Fruit fly (Drosophila melanogaster) whole organism, larva: ENCODE measurements around the gene Sry-beta.

Experiments
- noc ChIP-seq: fragments of 200-800 bp; sonication (Bioruptor generic); optimal IDR thresholded peaks from 3 replicates; lab custom pipeline; 2019; ENCODE audit warnings: missing biosample characterization, mild to moderate bottlenecking, missing genetic modification characterization, moderate library complexity

Gene Sry-beta

DNA sequence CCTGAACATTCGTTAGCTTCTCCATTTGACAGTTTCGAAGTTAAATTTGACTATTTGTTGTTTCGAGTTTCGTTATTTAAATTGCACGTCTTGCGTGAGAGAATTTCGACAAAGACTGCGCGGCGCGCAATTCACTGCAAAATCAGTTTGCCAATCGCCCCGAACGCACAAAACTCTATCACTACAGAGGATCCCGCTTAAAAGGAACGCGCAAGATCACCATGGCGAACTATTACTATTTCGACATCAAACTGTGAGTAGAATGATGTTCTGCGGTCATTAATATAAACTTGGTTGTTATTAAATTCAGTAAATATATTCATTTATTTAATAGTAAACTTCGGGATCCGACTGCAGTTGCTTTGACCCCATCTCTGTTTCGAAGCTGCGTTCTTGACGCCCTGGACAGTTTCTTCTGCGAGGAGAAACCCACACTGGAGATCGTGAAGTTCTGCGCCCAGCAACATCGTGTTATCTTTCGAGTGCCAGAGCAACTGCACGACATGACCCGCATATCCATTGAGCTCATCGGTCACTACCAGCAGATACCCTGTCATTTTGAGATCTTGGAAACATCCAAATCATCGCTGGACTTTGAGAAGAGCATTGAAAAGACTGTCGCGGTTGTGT lies 16.5 kb downstream of the Sry-beta start, which contains the start of the genes Rpp14b and spn-A:
Gene Rpp14b, plus strand, starts transcription at position 43 of the 630 bp plus-strand sequence.
Gene spn-A, minus strand, starts transcription at position 123 of the 630 bp plus-strand sequence.
- no peak for TF ChIP-seq noc

DNA sequence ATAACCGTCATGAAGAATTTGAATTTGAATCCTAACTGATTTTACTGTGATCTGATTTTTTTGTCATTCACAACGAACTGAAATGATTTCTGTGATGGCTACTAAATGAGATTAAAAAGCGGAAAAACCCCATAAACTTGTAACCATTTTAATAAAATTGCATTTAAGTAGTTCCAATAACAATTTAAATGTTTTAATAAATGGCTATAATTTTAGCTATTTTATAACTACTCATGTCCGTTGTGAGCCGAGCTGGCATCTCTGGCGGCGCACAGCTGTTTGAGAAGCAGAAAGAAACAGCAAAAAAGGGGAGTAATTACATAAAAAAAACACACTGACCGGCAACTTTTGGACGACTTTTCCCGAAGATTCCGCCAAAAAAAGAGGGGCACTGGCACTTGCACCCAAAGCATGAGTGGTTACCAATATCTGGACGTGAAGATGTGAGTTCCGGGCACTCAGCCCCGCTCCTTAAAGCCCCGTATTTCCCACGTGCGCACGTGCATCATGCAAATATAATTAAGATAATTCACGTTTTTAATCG lies 17.1 kb downstream of the Sry-beta start, which contains the start of the genes CG7950 and Rpp14a:
Gene CG7950, plus strand, starts transcription at position 268 of the 544 bp plus-strand sequence.
Gene Rpp14a, plus strand, starts transcription at position 268 of the 544 bp plus-strand sequence.
- peak; percentile 69 for TF ChIP-seq noc

DNA sequence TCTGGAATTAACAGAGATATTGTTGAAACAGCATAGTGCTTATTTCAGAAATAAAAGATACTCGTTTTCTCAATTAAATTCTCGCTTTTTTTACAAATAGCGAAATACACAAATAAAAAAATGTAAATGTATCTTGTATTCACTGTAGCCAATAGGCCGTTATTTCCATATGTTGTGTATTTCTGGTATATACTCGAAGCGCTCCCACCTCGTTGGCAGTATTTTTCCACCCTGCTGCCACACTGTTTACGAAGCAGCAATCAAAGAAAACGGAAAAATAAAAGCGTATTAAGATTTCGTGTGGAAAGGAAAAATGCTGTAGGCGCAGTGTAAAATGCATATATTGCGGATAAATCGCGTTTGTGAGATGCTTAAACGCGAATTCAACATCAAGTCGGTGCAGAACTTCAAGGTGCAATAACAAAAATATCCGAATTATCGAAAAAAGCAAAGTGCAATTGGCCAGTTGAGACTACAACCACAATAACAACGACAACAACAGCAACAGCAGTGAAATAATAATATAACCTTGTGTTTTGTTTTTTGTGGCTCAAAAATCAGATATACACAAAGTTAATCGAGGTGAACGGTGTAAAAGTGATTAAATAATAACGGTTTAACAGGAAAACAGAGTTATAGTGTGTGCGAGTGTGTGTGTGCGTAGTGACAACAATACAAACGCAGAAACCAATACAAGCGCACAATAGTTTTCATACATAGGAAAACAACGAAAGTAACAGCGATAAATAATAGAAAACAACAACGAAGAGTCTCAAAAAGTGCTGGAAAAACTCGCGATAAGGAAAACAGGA lies 18.7 kb downstream of the Sry-beta start, which contains the start of gene sima:
Gene sima, plus strand, starts transcription at position 255 of the 812 bp plus-strand sequence.
- no peak for TF ChIP-seq noc

DNA sequence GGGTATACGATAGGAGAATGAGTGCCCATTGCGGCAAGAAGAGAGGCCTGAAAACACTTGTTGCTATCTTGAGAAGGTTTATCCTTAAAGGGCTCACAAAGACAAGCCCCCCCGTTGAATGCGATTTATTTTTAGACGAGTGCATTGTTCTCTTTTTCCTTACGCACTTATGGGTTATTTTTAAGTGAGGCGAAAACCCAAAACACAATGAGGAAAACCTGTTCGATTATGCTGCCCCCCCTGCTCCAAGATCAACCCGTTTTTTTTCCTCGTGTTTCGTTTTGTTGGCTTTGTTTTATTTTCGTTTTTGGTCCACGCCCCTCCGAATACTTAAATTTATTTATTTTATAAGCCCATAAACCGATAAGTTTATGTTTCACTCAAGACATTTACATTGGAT lies 20.4 kb downstream of the Sry-beta start:
- TF ChIP-seq noc = no peak

DNA sequence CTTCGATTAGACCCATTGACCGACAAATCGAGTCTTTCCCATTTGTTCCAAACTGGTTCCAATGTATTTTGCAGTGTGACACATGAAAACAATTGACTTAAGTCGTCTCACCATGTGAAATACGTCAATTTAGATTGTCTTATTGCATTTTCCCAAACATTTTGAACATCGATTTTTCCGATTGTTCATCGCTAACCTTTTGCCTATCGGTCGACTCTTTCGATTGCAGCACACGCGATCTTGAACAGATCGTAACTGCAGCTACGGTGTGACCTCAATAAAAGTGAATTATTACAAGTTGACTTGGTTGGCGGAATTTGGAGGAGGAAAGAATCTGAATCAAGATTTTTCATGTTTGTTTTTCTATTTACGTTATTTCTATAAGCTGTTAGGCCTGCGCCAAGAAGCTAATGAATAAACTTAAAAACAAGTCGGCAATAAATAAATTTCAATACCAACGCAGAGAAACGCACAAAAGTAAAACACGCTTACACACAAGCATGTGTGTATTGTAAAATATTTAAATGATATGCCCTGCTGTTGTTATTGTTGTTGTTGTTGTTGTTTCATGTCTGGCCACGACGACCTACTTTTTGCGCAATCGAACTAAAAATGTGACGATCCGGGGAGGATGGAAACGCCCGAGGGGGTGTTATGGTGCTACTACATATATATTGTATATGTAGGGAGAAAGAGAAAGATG lies 21.1 kb downstream of the Sry-beta start:
- TF ChIP-seq noc = no peak

DNA sequence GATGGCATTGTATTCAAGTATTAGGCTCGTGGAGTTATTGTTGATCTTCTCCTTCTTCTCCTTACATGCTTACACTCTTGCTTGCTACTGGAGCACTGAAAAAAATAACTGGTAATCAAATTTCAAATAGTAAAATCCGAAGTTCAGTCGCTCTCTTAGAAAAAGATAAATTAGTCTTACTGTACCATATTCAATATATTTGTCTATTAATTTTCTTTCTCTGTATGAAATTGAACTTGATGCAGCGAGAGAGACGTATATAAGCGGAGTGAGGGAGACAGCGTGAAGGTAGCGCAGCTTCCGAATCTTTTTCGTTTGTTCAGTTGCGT lies 21.6 kb downstream of the Sry-beta start:
- TF ChIP-seq noc = peak; percentile 56

DNA sequence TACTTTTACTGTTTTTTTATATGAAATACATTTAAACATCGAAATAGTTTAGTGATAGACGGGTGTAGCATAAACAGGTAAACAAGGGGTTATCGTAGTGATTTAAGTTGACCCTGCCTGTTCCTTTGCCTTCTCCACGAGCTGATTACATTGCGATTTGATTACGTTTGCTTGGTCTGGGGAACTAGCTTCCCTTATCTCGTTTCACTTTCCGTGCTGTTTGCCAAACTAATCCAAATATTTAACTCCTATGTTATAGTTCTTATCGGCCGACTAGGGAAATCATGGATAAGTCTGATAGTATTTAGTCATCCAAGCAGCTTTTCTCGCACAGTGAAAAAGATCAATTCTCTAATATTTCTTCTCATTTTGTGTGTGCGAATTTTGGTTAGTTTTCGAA lies 22.5 kb downstream of the Sry-beta start:
- TF ChIP-seq noc = no peak

DNA sequence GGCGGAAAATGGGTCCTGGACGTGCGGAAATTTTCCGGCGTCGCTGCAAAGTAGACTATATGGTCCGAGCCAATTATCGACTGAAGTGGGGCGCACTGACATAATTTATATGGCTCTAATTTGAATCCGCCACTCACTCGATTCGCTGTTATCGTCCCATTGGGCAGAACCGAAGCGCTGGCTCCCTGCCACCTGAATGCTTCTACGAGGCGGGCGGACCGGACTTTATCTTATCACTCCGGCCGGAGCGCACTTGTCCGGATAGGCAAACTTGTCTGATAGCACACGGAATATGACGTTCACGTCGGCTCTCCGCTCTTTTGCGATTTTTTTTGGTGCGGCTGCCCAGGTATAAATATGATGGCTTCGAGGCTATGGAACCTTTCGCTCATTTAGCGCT lies 23.0 kb downstream of the Sry-beta start:
- peak; percentile 65 for TF ChIP-seq noc

DNA sequence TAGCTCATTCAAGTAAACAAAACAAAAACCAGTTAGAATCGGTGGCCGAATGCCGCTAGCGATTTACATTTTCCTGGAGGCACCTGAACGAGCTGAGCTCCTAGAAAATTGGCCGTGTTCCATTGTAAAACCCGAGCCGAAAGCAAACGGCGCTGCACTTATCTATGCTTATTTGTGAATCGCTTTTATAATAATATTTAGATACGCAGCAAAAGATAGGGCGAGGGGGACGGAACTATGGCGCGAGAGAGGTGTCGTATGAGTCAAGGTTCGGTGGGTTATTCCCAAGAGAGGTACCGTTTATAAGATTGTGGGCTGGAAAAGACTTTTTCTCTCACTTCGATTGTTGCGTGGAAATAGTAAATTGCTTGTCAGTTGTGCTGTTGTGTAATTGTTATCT lies 24.2 kb downstream of the Sry-beta start:
- TF ChIP-seq noc = no peak

DNA sequence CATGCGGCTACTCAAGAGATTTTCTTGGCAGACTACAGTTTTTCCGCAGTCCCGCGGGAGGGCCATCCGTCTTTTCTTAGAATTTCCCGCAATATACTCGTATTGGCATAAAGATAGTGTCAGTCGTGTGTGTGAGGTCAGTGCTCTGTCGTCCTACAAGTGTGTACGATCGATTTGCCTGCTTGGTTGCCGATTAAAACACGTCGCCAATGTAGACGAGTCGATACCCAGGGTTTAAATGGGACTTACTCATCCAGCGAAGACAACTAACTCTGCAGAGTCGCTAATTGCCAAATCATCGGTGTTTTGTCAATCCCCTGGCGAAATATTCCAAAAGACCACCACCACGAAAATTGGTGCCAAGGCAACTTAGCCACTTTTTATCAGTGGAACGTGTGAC lies 26.5 kb downstream of the Sry-beta start:
- no peak for TF ChIP-seq noc

DNA sequence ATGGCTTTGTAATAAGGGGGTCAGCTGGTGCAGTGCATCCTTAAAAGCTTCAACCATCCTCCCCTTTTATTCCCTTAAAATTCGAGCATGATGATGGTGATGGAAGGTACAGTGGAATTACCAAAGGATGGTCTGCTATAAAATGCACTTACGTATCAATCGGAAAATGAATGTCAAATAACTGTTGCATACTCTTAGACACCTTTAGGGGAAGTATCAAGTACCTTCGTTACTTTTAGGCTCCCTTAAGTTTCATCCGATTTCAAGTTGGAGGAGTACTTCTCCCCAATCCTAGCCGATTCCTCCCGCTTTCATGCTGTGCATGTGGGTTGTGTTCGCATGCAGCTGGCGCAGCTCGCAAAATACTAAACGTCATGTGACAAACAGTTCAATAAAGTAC lies 30.7 kb downstream of the Sry-beta start:
- no peak for TF ChIP-seq noc

DNA sequence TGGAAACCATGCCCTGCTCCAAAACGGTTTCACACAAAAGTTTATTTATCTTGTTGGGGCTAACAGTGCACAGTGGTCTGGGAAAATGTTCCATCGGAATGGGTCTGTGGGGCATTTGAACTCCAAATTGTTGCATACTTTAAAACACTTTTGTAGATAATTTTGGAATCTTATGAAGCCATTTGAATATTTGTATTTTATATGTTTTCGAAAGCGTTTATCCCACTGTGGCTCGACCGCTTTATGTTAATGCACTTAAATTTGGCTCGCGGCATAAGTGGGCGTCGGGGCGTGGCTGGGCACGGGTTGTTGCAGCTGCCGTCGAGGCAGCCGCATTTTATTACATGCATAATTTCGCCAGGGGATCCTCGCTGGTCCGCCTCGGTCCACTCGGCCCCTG lies 32.3 kb downstream of the Sry-beta start:
- TF ChIP-seq noc = no peak

DNA sequence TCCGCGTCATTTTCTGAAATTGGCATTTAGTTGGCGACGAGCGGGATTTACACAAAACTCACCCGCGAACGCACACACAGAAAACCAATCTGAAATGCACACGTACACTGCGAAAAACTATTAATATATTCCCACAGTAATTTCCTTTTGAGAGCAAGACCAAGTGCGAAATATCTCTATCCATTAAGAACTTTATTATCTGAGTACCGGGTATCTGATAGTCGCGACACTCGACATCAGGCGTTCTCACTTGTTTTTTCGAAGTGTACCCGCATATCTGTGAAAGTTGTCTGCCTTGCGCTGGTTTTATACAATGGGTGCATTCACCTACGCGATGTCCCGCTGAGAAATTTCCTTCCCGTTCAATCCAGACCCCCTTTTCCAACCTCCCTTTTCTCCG lies 36.6 kb downstream of the Sry-beta start:
- no peak for TF ChIP-seq noc

DNA sequence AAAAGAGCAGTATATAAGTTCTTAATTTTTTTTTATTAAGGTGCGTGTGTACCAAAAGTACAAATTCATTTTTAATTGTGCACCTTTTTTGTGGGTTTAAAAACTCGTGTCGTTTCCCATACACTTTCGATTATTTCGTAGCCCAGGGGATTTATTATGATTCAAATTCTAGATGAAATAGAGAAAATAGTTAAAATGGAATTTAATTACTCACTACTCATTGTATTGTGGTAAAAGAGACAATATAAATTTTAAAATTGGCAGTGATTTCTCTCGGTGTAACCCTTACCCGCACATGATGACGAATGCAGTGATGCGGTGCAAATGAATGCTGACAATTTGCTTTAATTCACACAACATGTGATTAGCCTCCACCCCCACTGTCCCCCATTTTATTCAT lies 43.7 kb downstream of the Sry-beta start:
- TF ChIP-seq noc = no peak

DNA sequence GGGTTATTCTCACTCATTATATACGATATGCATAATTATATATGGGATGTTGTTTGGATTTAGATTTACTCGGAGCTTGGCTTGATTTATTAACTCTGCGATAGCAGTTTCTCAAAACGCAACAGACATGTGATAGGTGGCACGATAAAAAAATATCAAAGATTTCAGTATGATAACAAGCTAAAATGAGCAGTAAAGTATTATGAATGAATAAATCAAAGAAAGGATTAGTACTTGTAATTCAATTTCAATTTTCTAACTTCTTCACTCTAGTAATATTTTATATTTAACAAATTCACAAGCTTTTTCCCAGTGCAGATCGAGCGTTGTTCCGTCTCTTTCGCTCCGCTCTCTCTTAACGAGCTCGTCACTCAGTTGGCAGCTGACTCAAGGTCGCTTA lies 44.6 kb downstream of the Sry-beta start:
- peak; percentile 20 for TF ChIP-seq noc

DNA sequence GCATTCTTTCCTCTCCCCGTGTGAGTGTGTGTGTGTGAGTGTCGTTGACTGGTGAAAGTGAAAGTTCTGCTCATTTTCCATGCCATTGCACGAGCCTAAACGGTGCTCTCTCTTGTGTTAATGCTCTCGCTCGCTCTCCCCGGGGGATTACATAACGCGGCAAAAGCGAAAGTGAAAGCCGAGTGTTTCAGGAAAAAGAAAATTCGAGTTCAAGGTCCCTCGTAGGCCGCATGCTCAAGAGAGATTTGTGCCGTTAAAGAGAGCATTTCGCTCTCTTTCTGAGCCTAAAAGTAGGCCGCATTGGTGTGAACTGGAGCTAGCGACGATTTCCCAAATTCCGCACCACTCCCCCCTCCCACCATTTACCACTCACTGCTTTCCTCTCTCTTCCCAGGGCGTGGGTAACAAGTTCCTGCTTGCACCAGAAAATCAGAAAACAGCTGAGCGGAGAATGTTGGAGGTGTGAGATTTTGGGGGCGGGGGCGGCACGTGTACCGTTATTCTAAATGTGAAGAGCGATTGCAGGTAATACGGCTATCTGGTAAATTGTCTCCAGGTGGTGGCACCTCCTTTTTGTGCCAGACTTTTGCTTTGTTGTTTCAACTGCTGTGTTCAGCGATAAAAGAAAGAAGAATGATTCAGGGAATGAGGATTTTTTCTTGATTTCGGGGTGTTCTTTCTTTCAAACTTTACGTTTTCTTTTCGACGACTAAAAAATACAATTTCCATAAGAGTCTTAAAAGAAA lies 50.9 kb downstream of the Sry-beta start:
- no peak for TF ChIP-seq noc
